Worm (Caenorhabditis elegans): ENCODE data around the gene Y71G10AR.4.

DNA sequence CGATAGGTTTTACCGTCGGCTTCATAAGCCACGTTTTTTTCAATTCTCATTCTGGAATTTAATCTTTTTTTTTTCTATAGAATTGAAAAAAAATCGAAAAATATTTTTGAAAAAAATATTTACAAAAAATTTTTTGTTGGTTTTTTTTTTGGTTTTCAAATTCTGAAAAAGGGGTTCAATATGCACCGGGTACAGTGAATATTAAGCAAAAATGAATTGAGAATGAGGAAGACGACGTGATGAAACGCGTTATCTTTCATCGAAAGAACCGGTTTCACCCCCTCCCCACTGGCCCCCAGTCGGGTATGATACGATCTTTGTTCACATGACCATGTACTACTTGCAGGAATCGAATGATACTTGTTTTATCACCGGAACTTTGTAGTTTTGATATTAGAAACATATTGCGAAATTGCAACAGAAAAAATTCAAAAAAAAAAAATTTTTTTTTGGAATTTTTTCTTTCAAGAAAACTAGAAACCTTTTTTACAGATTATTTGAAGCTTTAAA, 49.5 kb upstream of the Y71G10AR.4 start, which contains the start of gene C54E4.5:
- TF ChIP-seq crh-2 (tag; optimal IDR thresholded peaks at IDR 0.05) (peak; percentile 6), lin-13 (GFP tag; optimal IDR thresholded peaks at IDR 0.05) (no peak), nhr-77 (tag; optimal IDR thresholded peaks at IDR 0.05) (no peak), ceh-82 (tag; optimal IDR thresholded peaks at IDR 0.05) (no peak), aly-2 (tag; optimal IDR thresholded peaks at IDR 0.05) (no peak), fos-1 (tag; optimal IDR thresholded peaks at IDR 0.05) (no peak), elt-3 (tag; optimal IDR thresholded peaks at IDR 0.05) (no peak), snpc-4 (tag; optimal IDR thresholded peaks at IDR 0.05) (no peak), ztf-4 (tag; optimal IDR thresholded peaks at IDR 0.05) (no peak), lsy-2 (tag; optimal IDR thresholded peaks at IDR 0.05) (no peak), ZK546.5 (tag; optimal IDR thresholded peaks at IDR 0.05) (no peak)
